Fruit fly (Drosophila melanogaster): Measurements from ENCODE around the gene CG42570.

CG42570 gene

DNA sequence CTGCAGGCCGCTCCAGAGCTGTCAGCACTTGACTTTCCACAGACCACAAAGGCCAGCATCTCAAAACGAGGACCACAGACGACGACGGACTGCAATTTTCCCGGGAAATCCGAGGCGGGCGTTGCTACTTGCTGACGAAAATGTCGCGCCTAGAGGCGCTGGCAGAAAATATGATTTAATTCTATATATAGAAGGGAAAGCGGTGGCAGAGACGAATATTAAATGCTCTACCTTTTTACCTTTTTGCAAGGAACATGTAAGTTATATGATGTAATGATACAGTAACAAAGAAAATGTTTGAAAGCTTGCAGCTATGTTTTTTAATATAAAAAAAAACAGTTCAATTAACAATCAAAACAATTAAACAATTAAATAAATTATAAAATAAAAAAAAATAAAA is 42.8 kb downstream of the CG42570 start:
- no peak for TF ChIP-seq noc (tag; optimal IDR thresholded peaks at IDR 0.05)

DNA sequence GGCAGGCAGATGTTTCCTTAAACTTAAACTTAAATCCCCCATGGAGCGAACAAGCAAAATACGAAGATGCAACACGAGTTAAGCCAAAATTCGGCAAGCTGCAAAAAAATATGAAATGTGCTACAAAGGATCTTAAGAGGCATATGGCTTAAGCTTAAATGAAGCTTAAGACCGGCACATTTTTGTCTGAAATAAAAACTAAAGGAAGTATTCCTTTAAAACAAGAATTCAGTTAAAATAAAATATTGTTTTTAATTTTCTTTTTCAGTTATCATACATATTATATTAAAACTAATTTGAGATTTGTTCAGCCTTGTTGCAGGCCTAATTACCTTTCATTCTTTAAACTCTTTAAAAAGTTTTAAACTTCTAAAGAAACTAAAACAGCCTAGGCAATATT is 44.3 kb downstream of the CG42570 start:
- TF ChIP-seq noc (tag; optimal IDR thresholded peaks at IDR 0.05), result no peak

DNA sequence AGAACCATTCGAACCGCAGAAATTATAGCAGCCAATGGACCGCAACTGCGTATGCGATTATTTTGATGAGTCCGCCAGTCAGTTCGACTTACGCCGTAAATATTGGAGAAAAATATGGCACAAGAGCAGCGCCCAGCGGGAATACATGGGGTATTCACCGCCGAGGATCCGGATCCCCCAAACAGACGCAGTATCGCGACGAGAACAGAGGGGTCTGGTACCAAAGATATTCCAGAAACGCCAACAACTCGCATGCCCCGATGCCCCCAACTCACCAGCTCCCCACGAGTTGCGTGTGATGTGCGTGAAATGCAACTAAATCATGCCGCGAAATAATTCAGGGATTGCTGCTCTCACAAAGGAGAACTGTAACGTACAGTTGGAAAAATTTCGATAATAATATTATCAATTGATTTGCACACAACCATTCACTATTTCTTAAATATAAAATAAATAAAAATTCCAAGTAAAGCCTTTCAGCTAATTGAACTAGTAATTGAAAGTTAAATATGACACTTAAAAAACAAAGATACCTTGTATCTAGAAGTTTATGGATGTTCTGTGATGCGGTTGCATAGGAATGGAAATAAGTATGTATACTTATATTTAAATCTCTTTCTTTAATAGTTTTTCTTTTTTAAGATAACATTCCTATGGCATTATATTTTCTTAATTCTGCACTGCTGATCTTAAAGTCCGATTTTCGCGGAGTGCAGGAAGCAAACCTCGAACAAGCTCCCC is 45.0 kb downstream of the CG42570 start:
- TF ChIP-seq noc (tag; optimal IDR thresholded peaks at IDR 0.05), result no peak

DNA sequence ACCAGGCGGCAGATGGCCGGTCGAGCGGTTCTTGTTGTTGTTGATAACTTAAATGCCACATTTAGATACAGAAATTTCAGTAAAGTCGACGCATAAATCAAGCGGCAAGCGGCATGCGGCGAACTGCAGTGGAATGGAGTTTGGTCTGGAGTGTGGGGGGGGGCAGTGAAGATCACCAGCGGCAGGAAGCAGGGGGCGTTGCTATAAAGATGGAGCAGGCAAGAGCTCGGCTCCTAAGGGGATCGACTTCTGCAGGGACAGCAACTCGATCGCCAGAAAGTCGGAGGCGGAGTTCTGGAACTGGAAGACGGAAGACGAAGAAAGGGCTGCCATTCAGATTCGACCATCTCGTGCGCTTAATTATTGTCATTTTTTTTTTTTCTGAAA is 45.6 kb downstream of the CG42570 start:
- TF ChIP-seq noc (tag; optimal IDR thresholded peaks at IDR 0.05), result no peak

DNA sequence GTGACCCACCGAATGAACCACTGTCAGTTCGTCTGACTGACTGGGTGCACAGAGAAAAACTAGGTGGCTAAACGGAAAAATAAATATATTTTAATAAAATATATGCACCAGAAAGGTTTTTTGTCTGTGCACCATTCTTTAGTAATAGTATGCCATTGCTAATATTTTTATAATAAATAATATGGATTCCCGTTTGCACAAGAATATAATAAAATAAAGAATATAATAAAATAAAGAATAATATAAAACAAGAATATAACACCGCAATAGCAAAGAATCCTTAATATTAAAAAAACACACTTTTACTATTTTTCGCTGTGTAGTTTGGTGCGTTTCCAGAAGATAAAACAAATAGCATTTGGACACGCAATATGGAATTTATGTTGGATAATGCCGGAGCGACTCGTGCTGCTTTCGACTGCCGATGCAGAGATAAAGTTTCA is 51.3 kb downstream of the CG42570 start:
- no peak for TF ChIP-seq noc (tag; optimal IDR thresholded peaks at IDR 0.05)

Data from whole organism, larva.